Worm (Caenorhabditis elegans) whole organism, L3 larva: ENCODE results near the gene sra-29.

Source experiments
- ceh-28 ChIP-seq: fragments of 150-350 bp; optimal IDR thresholded peaks from 2 replicates; lab custom pipeline; 2014; ENCODE audit warnings: missing biosample characterization, missing genetic modification reagents, missing genetic modification characterization
- elt-2 ChIP-seq: sonication (generic microtip); optimal IDR thresholded peaks from 2 replicates; lab custom pipeline; 2016; ENCODE audit warnings: missing genetic modification reagents, mild to moderate bottlenecking, missing genetic modification characterization, missing compliant biosample characterization
- nhr-76 ChIP-seq: fragments of 150-350 bp; sonication (generic microtip); optimal IDR thresholded peaks from 5 replicates; lab custom pipeline; 2014; ENCODE audit warnings: missing biosample characterization, missing genetic modification characterization
- skn-1 ChIP-seq: fragments of 150-350 bp; optimal IDR thresholded peaks from 2 replicates; lab custom pipeline; 2014; ENCODE audit warnings: missing biosample characterization, missing genetic modification characterization
- unc-62 ChIP-seq: fragments of 150-350 bp; sonication (generic microtip); optimal IDR thresholded peaks from 4 replicates; lab custom pipeline; 2014; ENCODE audit warnings: missing biosample characterization, missing genetic modification reagents, missing genetic modification characterization

DNA sequence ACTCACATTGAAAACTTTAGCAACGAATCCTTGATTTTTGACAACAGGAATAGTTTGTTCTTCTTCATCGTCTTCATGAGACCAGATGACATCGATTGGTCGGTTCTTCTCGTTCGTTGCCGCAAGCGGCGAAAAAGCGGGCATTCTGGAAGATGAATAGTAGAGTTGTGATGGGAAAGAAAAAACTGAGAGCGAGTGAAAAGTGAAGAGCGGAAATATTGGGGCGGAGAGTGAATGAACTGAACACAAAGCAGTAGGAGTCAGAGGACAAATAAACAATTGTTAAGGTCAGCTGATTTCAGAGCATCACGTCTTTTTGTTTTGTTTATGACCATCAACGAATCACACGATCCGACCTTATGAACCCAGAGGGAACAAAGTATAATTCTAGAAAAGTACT lies 14.2 kb downstream of the sra-29 start, which contains the start of gene F18C5.10:
- no peak for TF ChIP-seq skn-1 (tag; lab: Kevin White, UChicago)
- TF ChIP-seq elt-2 (tag; lab: Kevin White, UChicago), result no peak
- no peak for TF ChIP-seq nhr-76 (tag; lab: Kevin White, UChicago)
- TF ChIP-seq unc-62, result no peak
- no peak for TF ChIP-seq ceh-28 (tag; lab: Kevin White, UChicago)
